Worm (Caenorhabditis elegans) whole organism, L4 larva: ENCODE results near the gene clec-121.

Source experiments
- R02D3.7 ChIP-seq: fragments of 150-350 bp; sonication (generic microtip); optimal IDR thresholded peaks from 3 replicates; lab custom pipeline; 2014; ENCODE audit warnings: missing biosample characterization, missing genetic modification characterization
- ces-1 ChIP-seq: fragments of 150-350 bp; sonication (generic microtip); optimal IDR thresholded peaks from 4 replicates; lab custom pipeline; 2014; ENCODE audit warnings: missing biosample characterization, missing genetic modification reagents, missing genetic modification characterization
- lin-15B ChIP-seq: fragments of 150-350 bp; sonication (generic microtip); optimal IDR thresholded peaks from 3 replicates; lab custom pipeline; 2014; ENCODE audit warnings: missing biosample characterization, missing genetic modification characterization
- nhr-76 ChIP-seq: fragments of 150-350 bp; optimal IDR thresholded peaks from 2 replicates; lab custom pipeline; 2014; ENCODE audit warnings: missing biosample characterization, missing genetic modification characterization
- tag-97 ChIP-seq: fragments of 200-800 bp; sonication (Bioruptor generic); IDR thresholded peaks from 2 replicates; pipeline ENCODE4 v1.3.6; 2022; ENCODE audit warnings: missing genetic modification characterization, missing compliant biosample characterization
- unc-62 ChIP-seq, 3 experiments: fragments of 150-350 bp in 1 of 3; sonication (generic microtip); optimal IDR thresholded peaks in 2 of 3; peaks in 1 of 3; 1 replicate in 1 of 3; 2 replicates in 2 of 3; lab custom pipeline; 2014 to 2017; ENCODE audit warnings: missing biosample characterization in 3 of 3, missing genetic modification characterization in 3 of 3, missing genetic modification reagents in 3 of 3, missing genotype in 1 of 3

DNA sequence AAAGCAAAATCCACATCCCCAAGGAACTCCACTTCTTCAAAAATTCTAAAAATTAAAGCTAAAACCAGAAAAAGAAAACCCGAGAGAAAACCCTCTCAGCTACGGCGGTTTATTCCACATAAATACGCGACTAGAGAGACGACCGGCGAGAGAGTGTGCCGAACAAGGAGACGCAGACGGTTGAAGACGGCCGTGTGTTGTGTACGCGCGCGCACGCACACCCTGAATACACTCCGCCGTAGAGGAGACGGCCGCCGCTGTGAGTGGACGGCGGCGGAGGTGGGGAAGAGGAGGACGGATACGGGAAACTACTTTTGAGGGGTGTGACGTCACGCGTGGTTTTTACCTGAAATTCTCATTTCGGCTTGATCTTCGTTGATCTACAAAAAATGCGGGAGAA, 47.5 kb upstream of the clec-121 start:
- TF ChIP-seq ces-1 (GFP tag; lab: Kevin White, UChicago) (no peak), R02D3.7 (tag; lab: Kevin White, UChicago) (no peak), nhr-76 (no peak), lin-15B (tag; lab: Kevin White, UChicago) (no peak), tag-97 (GFP tag; lab: Robert Waterston, UW) (no peak), unc-62 (GFP tag; optimal IDR thresholded peaks at IDR 0.05 in 1 of 2; lab: Kevin White, UChicago) (no peak), unc-62 (tag; optimal IDR thresholded peaks at IDR 0.05; lab: Kevin White, UChicago) (no peak)
